Worm (Caenorhabditis elegans) whole organism, early embryonic: ENCODE data around the gene col-184.

Experiments used
- B0310.2 ChIP-seq: sonication (generic microtip); optimal IDR thresholded peaks from 2 replicates; lab custom pipeline; 2016; ENCODE audit warnings: mild to moderate bottlenecking, missing genetic modification characterization, missing compliant biosample characterization
- F13C5.2 ChIP-seq: sonication (generic microtip); optimal IDR thresholded peaks from 2 replicates; lab custom pipeline; 2017; ENCODE audit warnings: mild to moderate bottlenecking, missing genetic modification characterization, inconsistent platforms, missing compliant biosample characterization
- aly-1 ChIP-seq: sonication (generic microtip); optimal IDR thresholded peaks from 2 replicates; lab custom pipeline; 2016; ENCODE audit warnings: missing genetic modification characterization, missing compliant biosample characterization
- ama-1 ChIP-seq: fragments of 150-350 bp; optimal IDR thresholded peaks from 2 replicates; lab custom pipeline; 2014
- ceh-13 ChIP-seq: fragments of 200-800 bp; sonication (Bioruptor generic); optimal IDR thresholded peaks from 2 replicates; lab custom pipeline; 2018; ENCODE audit warnings: mild to moderate bottlenecking, missing genetic modification characterization, missing compliant biosample characterization
- ceh-36 ChIP-seq: sonication (generic microtip); optimal IDR thresholded peaks from 2 replicates; lab custom pipeline; 2016; ENCODE audit warnings: missing genetic modification characterization, inconsistent platforms, missing compliant biosample characterization
- ets-7 ChIP-seq: sonication (generic microtip); optimal IDR thresholded peaks from 2 replicates; lab custom pipeline; 2016; ENCODE audit warnings: missing genotype, missing genetic modification characterization, missing compliant biosample characterization
- flt-1 ChIP-seq: fragments of 200-800 bp; sonication (Bioruptor generic); IDR thresholded peaks from 2 replicates; pipeline ENCODE4 v1.3.6; 2022; ENCODE audit warnings: missing genetic modification characterization, missing compliant biosample characterization
- hmbx-1 ChIP-seq: sonication (generic microtip); optimal IDR thresholded peaks from 2 replicates; lab custom pipeline; 2016; ENCODE audit warnings: mild to moderate bottlenecking, missing genetic modification characterization, missing compliant biosample characterization
- hmg-4 ChIP-seq: fragments of 200-800 bp; sonication (Bioruptor generic); optimal IDR thresholded peaks from 2 replicates; lab custom pipeline; 2018; ENCODE audit warnings: mild to moderate bottlenecking, missing genetic modification characterization, missing compliant biosample characterization
- hnd-1 ChIP-seq: sonication (generic microtip); optimal IDR thresholded peaks from 2 replicates; lab custom pipeline; 2016; ENCODE audit warnings: missing genetic modification characterization, missing compliant biosample characterization
- pes-1 ChIP-seq: fragments of 200-800 bp; sonication (Bioruptor generic); IDR thresholded peaks from 2 replicates; pipeline ENCODE4 v1.3.6; 2022; ENCODE audit warnings: missing genetic modification reagents, missing genetic modification characterization, missing compliant biosample characterization
- scrt-1 ChIP-seq: fragments of 200-800 bp; sonication (Bioruptor generic); IDR thresholded peaks from 2 replicates; pipeline ENCODE4 v1.3.6; 2022; ENCODE audit warnings: missing genetic modification characterization, missing compliant biosample characterization
- sea-1 ChIP-seq: fragments of 200-800 bp; sonication (Bioruptor generic); conservative IDR thresholded peaks from 2 replicates; pipeline ENCODE4 v1.3.6; 2022; ENCODE audit warnings: missing genetic modification characterization, missing compliant biosample characterization
- tbx-11 ChIP-seq: fragments of 200-800 bp; sonication (Bioruptor generic); IDR thresholded peaks from 2 replicates; pipeline ENCODE4 v1.3.6; 2022; ENCODE audit warnings: missing genetic modification characterization, missing compliant biosample characterization
- tbx-37 ChIP-seq: fragments of 200-800 bp; sonication (Bioruptor generic); conservative IDR thresholded peaks from 2 replicates; pipeline ENCODE4 v1.3.6; 2022; ENCODE audit warnings: missing genetic modification reagents, missing genetic modification characterization, missing compliant biosample characterization
- tra-4 ChIP-seq: sonication (generic microtip); optimal IDR thresholded peaks from 2 replicates; lab custom pipeline; 2017; ENCODE audit warnings: missing genetic modification characterization, missing compliant biosample characterization

Gene col-184

DNA sequence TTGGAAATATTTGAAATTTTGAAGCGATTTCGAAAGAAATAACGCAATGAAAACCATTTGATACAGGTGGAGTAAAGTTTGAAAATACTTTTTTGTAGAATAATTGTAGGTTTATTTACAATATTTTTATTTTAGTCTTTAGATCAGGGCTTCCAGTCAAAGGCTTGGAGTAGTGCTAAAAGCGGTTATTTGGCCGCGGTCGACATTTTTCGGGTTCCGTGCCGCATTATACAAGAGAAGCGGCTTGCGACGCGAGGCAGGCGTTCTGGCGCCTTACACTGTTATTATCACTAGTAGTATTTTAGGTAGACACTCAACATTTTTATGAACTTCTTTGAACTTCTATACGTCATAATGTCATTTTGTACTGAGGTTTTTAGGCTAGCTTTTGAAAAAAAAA, 37.2 kb downstream of the col-184 start:
- TF ChIP-seq aly-1 (tag; lab: Kevin White, UChicago): no peak
- no peak for TF ChIP-seq ceh-13 (GFP tag; lab: Kevin White, UChicago)
- no peak for TF ChIP-seq scrt-1 (GFP tag; lab: Robert Waterston, UW)
- TF ChIP-seq F13C5.2 (tag; lab: Kevin White, UChicago): no peak
- TF ChIP-seq sea-1 (GFP tag; lab: Robert Waterston, UW): no peak
- no peak for TF ChIP-seq flt-1 (GFP tag; lab: Robert Waterston, UW)

DNA sequence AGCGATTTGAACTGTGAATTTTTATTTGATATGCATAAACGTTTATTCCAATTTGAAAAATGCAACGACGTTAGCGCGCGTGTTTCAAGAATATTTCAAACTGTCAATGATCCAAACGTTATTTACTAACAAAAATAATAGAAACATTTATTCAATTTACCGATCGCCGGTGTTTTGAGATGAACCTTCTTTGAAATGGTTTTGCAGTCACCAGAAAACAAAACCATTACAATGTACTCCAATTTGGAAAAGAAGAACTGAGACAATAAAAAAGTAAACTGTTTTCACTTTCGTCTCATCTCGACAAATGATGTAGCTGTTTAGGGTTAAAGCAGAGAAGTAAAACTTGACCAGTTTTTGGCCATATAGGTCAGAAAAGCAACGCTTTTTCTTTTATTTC, 38.0 kb downstream of the col-184 start, which contains the start of gene H06A10.1:
H06A10.1 (plus strand) TSS at position 301 of the 400 bp plus-strand sequence.
- TF ChIP-seq tra-4 (tag; lab: Kevin White, UChicago) (no peak), scrt-1 (GFP tag; lab: Robert Waterston, UW) (no peak), B0310.2 (tag; lab: Kevin White, UChicago) (no peak), flt-1 (GFP tag; lab: Robert Waterston, UW) (no peak), hmg-4 (GFP tag; lab: Kevin White, UChicago) (no peak), F13C5.2 (tag; lab: Kevin White, UChicago) (no peak), ceh-36 (tag; lab: Kevin White, UChicago) (no peak), hmbx-1 (tag; lab: Kevin White, UChicago) (no peak), hnd-1 (tag; lab: Kevin White, UChicago) (no peak), pes-1 (GFP tag; lab: Robert Waterston, UW) (no peak), tbx-11 (GFP tag; lab: Robert Waterston, UW) (no peak)

ce11 chrX:13510234-13510837, 41.1 kb downstream of the col-184 start:
- TF ChIP-seq hmbx-1 (tag; lab: Kevin White, UChicago) (no peak), tra-4 (tag; lab: Kevin White, UChicago) (no peak), tbx-11 (GFP tag; lab: Robert Waterston, UW) (no peak), scrt-1 (GFP tag; lab: Robert Waterston, UW) (no peak), ets-7 (tag; lab: Kevin White, UChicago) (no peak), ceh-36 (tag; lab: Kevin White, UChicago) (no peak), hnd-1 (tag; lab: Kevin White, UChicago) (no peak), F13C5.2 (tag; lab: Kevin White, UChicago) (no peak), sea-1 (GFP tag; lab: Robert Waterston, UW) (no peak), hmg-4 (GFP tag; lab: Kevin White, UChicago) (no peak), ama-1 (lab: Kevin White, UChicago) (no peak), ceh-13 (GFP tag; lab: Kevin White, UChicago) (no peak), aly-1 (tag; lab: Kevin White, UChicago) (no peak)

- no peak for TF ChIP-seq sea-1 (GFP tag; lab: Robert Waterston, UW)
- TF ChIP-seq aly-1 (tag; lab: Kevin White, UChicago): no peak
- TF ChIP-seq hnd-1 (tag; lab: Kevin White, UChicago): no peak
- TF ChIP-seq hmbx-1 (tag; lab: Kevin White, UChicago): no peak
- TF ChIP-seq ceh-13 (GFP tag; lab: Kevin White, UChicago): no peak
- no peak for TF ChIP-seq B0310.2 (tag; lab: Kevin White, UChicago)
- TF ChIP-seq F13C5.2 (tag; lab: Kevin White, UChicago): no peak
Measured at ce11 chrX:13510997-13511396, 41.7 kb downstream of the col-184 start, which contains the start of gene col-185. TSS of gene col-185 (minus strand) at chrX:13511097.

ce11 chrX:13511796-13512195, 42.5 kb downstream of the col-184 start:
- TF ChIP-seq ama-1 (lab: Kevin White, UChicago): no peak
- peak; percentile 90 for TF ChIP-seq pes-1 (GFP tag; lab: Robert Waterston, UW)
- peak; percentile 87 for TF ChIP-seq scrt-1 (GFP tag; lab: Robert Waterston, UW)
- peak; percentile 87 for TF ChIP-seq F13C5.2 (tag; lab: Kevin White, UChicago)
- TF ChIP-seq hnd-1 (tag; lab: Kevin White, UChicago): peak; percentile 73
- TF ChIP-seq tbx-37 (GFP tag; lab: Robert Waterston, UW): peak; percentile 86
- TF ChIP-seq tbx-11 (GFP tag; lab: Robert Waterston, UW): peak; percentile 84
- TF ChIP-seq hmbx-1 (tag; lab: Kevin White, UChicago): peak; percentile 63
- peak; percentile 36 for TF ChIP-seq tra-4 (tag; lab: Kevin White, UChicago)
- TF ChIP-seq hmg-4 (GFP tag; lab: Kevin White, UChicago): peak; percentile 86
- peak; percentile 72 for TF ChIP-seq ets-7 (tag; lab: Kevin White, UChicago)
- TF ChIP-seq B0310.2 (tag; lab: Kevin White, UChicago): peak; percentile 73
- TF ChIP-seq ceh-13 (GFP tag; lab: Kevin White, UChicago): peak; percentile 69
- TF ChIP-seq aly-1 (tag; lab: Kevin White, UChicago): peak; percentile 76
- TF ChIP-seq sea-1 (GFP tag; lab: Robert Waterston, UW): peak; percentile 92
- peak; percentile 70 for TF ChIP-seq ceh-36 (tag; lab: Kevin White, UChicago)
- peak; percentile 86 for TF ChIP-seq flt-1 (GFP tag; lab: Robert Waterston, UW)

ce11 chrX:13514384-13514783, 45.1 kb downstream of the col-184 start:
- no peak for TF ChIP-seq aly-1 (tag; lab: Kevin White, UChicago)
- no peak for TF ChIP-seq flt-1 (GFP tag; lab: Robert Waterston, UW)
- TF ChIP-seq sea-1 (GFP tag; lab: Robert Waterston, UW): no peak
- TF ChIP-seq pes-1 (GFP tag; lab: Robert Waterston, UW): no peak
- no peak for TF ChIP-seq B0310.2 (tag; lab: Kevin White, UChicago)
- no peak for TF ChIP-seq ceh-13 (GFP tag; lab: Kevin White, UChicago)
- no peak for TF ChIP-seq F13C5.2 (tag; lab: Kevin White, UChicago)
- no peak for TF ChIP-seq hmbx-1 (tag; lab: Kevin White, UChicago)
- no peak for TF ChIP-seq tra-4 (tag; lab: Kevin White, UChicago)
